Worm (Caenorhabditis elegans) whole organism, L4/young adult: Measurements from ENCODE around the gene Y55B1AR.4.

ENCODE experiments used
- W03F9.2 ChIP-seq: fragments of 150-350 bp; optimal IDR thresholded peaks from 2 replicates; lab custom pipeline; 2014; ENCODE audit warnings: missing biosample characterization, missing genetic modification characterization
- dao-5 ChIP-seq: sonication (generic microtip); optimal IDR thresholded peaks from 2 replicates; lab custom pipeline; 2016; ENCODE audit warnings: missing genotype, missing genetic modification characterization, moderate library complexity, missing compliant biosample characterization
- him-1 ChIP-seq: sonication (generic microtip); optimal IDR thresholded peaks from 2 replicates; lab custom pipeline; 2016; ENCODE audit warnings: missing genotype, missing genetic modification reagents, missing genetic modification characterization, missing compliant biosample characterization

Gene Y55B1AR.4

DNA sequence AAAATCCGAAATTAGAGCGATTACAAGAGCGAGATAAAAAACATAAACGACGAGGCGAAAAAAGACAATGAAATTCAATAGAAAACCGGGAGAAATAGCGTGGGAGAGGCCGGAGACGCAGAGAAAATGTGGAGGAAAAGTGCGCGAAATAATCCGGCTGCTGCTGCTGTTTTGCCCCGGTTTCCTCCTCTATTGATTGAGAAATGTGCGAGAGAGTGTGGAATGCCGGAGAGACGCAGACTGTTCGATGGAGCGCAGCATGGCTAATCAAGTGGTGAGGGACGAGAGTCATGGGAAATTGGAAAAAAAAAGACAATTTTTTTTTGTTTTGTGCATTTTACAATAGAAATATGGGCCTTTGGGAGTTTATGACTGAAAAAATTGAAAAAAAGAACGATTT lies 7.1 kb downstream of the Y55B1AR.4 start:
- TF ChIP-seq dao-5 (tag; lab: Kevin White, UChicago) (no peak), W03F9.2 (tag; lab: Kevin White, UChicago) (peak; percentile 42)

DNA sequence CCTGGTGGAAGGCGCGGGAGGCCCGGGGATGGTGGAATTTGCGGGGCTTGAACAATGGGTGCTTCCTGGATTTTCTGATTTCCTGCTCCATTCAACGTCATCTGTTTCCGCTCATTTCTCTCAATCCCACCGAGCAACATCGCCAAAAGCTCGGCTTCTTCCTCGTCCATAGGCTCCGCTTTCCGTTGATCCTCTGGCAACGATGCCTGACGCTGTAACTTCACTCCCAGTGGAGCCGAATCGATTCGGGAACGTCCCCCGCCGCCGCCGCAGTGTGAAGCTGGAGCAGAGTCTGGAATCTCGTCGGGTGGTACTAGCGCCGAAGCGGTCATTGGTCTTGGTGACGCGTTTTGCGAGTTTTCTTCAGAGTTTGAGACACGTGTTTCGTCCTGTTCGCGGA lies 9.9 kb downstream of the Y55B1AR.4 start:
- TF ChIP-seq him-1 (tag; lab: Kevin White, UChicago) (no peak), W03F9.2 (tag; lab: Kevin White, UChicago) (no peak), dao-5 (tag; lab: Kevin White, UChicago) (no peak)

DNA sequence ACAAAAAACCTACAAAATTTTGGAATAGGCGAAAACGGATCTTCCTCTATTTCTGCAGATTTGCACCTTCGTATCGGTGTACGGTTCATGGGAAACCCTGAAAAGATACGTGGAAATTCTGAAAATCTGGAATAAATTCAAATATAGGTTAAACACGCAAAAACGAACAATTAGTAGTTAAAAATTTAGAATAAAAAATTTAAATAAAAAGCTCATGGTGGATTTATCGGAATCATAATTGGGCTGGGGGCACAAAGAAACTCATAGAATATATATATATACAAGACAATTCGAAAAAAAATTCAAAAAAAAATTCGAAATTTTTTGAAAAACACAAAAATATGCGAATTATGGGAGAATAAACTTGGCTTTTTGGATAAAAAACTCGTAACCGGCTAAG lies 18.3 kb downstream of the Y55B1AR.4 start, which contains the start of gene helq-1:
helq-1 (minus strand) TSS at position 101 of the 400 bp plus-strand sequence.
- TF ChIP-seq dao-5 (tag; lab: Kevin White, UChicago) = no peak
- TF ChIP-seq him-1 (tag; lab: Kevin White, UChicago) = no peak
- no peak for TF ChIP-seq W03F9.2 (tag; lab: Kevin White, UChicago)

DNA sequence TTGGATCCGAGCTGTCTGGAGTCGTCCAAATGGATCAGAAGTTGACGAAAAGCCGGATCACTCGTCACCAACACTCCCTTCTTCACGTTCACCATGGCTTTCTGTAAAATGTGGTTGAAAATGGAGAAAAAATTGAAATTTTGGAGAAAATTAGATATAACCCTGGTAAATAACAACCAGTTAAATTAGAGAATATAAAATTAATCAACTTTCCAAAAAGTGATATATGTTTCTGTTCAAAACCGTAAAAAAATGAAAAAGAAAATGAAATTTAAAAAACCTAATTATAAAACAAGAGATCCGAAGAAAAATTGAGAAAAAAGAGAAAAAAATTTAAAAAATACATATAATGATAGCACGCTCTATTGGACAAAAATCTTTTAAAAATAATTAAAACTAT lies 27.8 kb downstream of the Y55B1AR.4 start, which contains the start of gene gtf-2H5:
gtf-2H5 (minus strand) TSS at position 101 of the 400 bp plus-strand sequence.
- no peak for TF ChIP-seq him-1 (tag; lab: Kevin White, UChicago)

DNA sequence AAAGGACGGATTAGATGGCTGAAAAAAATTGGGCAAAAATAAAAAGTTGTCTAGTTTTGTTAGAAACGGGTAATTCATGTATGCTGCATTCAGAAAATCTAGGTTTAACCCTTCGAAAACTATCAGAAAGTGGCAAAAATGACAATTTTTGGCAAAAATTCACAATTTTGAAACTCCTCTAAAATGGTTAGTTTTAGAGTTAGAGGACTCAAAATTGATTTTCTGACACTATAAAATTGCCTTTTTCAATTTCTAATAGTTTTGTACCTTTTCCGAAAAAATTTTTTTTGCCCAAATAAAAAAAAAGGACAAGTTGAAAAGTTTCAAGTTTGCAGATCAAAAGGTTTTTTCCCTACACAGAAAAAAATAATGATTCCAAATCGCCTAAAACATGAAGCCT lies 28.8 kb downstream of the Y55B1AR.4 start:
- TF ChIP-seq W03F9.2 (tag; lab: Kevin White, UChicago) (no peak), dao-5 (tag; lab: Kevin White, UChicago) (no peak), him-1 (tag; lab: Kevin White, UChicago) (no peak)

DNA sequence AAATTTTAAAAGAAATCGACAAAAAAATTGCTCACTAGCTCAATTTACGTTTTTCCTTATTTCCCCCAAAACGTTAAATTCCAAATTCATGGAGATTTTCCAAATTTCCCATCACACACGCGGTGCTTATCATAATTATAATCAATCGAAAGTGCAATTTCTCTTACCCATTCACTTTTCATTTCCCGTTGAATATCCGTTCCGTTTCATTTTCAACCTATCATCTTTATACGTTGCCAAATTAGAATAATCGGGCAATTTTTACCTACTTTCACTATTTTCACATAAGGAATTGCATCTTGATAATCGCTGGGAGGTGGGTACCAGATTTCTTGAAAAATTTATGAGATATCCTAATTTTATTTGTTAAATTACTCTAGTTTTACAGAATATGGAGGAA lies 36.5 kb downstream of the Y55B1AR.4 start:
- TF ChIP-seq W03F9.2 (tag; lab: Kevin White, UChicago) (no peak), him-1 (tag; lab: Kevin White, UChicago) (no peak), dao-5 (tag; lab: Kevin White, UChicago) (no peak)

DNA sequence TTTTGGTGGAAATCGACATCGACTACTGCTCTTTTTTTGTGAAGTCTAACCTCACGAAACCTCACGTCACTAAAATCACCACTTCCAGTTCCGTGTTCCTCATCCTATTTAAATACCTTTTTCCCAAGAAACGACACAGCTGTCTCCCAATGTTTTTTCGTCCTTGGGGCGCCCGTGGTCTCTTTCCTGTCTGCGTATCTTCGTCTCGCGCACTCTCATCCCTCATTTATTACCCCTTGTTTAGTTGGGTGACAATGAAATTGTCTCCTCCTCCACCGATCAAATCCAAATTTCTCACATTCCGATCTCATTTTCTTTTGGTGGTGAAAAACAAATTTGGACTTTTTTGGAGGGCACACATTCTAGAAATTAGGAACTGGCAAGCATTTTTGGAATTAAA lies 40.5 kb downstream of the Y55B1AR.4 start:
- TF ChIP-seq W03F9.2 (tag; lab: Kevin White, UChicago) (no peak), dao-5 (tag; lab: Kevin White, UChicago) (no peak), him-1 (tag; lab: Kevin White, UChicago) (no peak)

DNA sequence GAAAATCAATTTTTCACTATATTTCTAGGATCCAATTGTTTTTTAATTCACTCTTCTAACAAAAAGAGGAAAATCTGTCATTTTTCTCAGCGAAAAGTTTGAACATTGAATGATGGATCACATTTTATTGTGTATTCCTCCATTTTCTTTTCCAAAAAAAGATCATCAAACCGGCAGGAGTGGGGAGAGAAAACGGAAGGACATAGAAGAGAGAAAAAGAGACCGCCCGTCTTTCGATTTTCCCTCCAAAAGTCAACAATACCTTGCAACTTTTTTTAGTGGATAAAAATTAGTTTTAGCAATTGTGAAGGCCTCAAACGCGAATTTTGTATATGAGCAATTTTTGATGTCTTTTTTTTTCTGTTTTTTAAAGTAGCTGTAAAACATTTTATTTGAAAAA lies 41.6 kb downstream of the Y55B1AR.4 start:
- TF ChIP-seq W03F9.2 (tag; lab: Kevin White, UChicago) (no peak), dao-5 (tag; lab: Kevin White, UChicago) (no peak), him-1 (tag; lab: Kevin White, UChicago) (no peak)

DNA sequence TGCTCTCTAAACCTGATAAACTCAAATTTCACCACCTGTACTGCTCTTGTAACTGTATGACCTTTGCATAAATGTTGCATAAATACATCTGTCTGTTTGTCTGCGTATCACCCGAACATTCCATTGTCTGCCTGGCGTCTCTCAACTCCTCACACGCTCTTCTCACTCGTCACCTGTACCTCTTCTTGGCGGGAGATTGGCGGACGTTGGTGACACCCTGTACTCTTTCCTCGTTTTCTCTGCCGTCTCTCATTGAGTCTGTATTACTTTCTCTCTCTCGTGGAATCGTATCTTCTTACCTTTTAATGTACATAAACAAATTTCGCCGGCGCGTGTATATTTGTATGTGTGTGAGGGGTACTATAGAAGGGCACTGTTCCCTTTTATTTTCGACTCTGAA lies 46.5 kb downstream of the Y55B1AR.4 start:
- no peak for TF ChIP-seq him-1 (tag; lab: Kevin White, UChicago)
- no peak for TF ChIP-seq dao-5 (tag; lab: Kevin White, UChicago)
- TF ChIP-seq W03F9.2 (tag; lab: Kevin White, UChicago) = no peak

DNA sequence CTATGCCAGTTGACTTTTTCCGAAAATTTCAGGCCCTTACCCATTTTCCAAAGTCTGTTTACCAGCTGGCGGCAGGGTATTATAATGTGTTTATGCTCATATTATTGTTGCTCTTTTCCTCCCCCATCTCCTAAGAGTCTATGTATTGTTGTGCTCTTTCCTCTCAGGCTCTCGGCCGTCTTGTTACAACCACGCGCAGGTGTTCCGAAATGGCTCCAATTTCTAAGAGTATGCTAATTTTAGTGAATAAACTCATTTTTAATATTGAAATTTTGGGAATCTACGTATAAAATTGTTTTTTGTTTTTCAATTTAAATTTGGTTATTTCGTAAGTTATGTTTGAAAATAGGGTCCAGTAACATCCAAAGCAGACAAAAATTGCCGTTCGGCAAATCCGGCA lies 47.2 kb downstream of the Y55B1AR.4 start:
- TF ChIP-seq W03F9.2 (tag; lab: Kevin White, UChicago) = no peak
- no peak for TF ChIP-seq dao-5 (tag; lab: Kevin White, UChicago)
- no peak for TF ChIP-seq him-1 (tag; lab: Kevin White, UChicago)

DNA sequence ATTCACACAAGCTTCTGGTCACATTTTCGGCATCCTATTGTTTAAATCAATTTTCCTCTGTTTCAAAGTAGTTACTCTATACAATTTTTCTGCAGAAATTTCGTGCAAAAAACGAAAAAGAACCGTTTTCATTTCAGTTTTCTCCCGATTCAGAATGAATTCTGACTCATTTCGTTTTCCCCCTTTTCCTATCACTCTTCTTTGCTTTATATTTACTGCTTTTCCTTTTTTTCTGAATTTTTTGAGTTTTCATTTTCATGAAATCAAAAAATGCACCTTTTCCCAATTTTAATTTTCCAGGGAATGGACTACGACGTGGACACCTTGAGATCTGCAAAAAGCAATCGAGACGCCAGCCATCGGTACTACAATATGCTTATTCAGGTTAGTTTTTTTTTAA lies 49.7 kb downstream of the Y55B1AR.4 start, which contains the start of gene B0353.1:
B0353.1 (plus strand) TSS at position 301 of the 400 bp plus-strand sequence.
- TF ChIP-seq dao-5 (tag; lab: Kevin White, UChicago) (no peak), W03F9.2 (tag; lab: Kevin White, UChicago) (no peak), him-1 (tag; lab: Kevin White, UChicago) (no peak)
